Fruit fly (Drosophila melanogaster) whole organism, embryonic: ENCODE results near the gene CG7550.

Source experiments
- Asciz ChIP-seq: fragments of 200-800 bp; sonication (Bioruptor generic); optimal IDR thresholded peaks from 2 replicates; lab custom pipeline; 2017; ENCODE audit warnings: missing biosample characterization, mild to moderate bottlenecking, missing genetic modification characterization, missing genetic modification reagents
- Bteb2 ChIP-seq: fragments of 200-800 bp; sonication (Bioruptor generic); optimal IDR thresholded peaks from 2 replicates; lab custom pipeline; 2016; ENCODE audit warnings: missing biosample characterization, missing genetic modification characterization
- CG1233 ChIP-seq: fragments of 200-800 bp; sonication (Bioruptor generic); optimal IDR thresholded peaks from 4 replicates; lab custom pipeline; 2018; ENCODE audit warnings: missing biosample characterization, mild to moderate bottlenecking, missing genetic modification characterization
- CG13424 ChIP-seq: fragments of 200-800 bp; sonication (Bioruptor generic); optimal IDR thresholded peaks from 2 replicates; lab custom pipeline; 2019; ENCODE audit warnings: missing biosample characterization, mild to moderate bottlenecking, missing genetic modification characterization, moderate library complexity
- CG14050 ChIP-seq: fragments of 200-800 bp; sonication (Bioruptor generic); IDR thresholded peaks from 3 replicates; pipeline ENCODE4 v1.3.6; 2022; ENCODE audit warnings: missing biosample characterization, missing genetic modification characterization
- CG15269 ChIP-seq: fragments of 200-800 bp; sonication (Bioruptor generic); optimal IDR thresholded peaks from 2 replicates; lab custom pipeline; 2018; ENCODE audit warnings: missing biosample characterization, mild to moderate bottlenecking, missing genetic modification characterization, moderate library complexity
- CG15696 ChIP-seq: fragments of 200-800 bp; sonication (Bioruptor generic); optimal IDR thresholded peaks from 2 replicates; lab custom pipeline; 2019; ENCODE audit warnings: missing biosample characterization, mild to moderate bottlenecking, missing genetic modification characterization, moderate library complexity
- CG16815 ChIP-seq: fragments of 200-800 bp; sonication (Bioruptor generic); optimal IDR thresholded peaks from 3 replicates; lab custom pipeline; 2017; ENCODE audit warnings: missing biosample characterization, mild to moderate bottlenecking, missing genetic modification characterization
- CG17612 ChIP-seq: fragments of 200-800 bp; sonication (Bioruptor generic); IDR thresholded peaks from 2 replicates; pipeline ENCODE4 v1.3.6; 2022; ENCODE audit warnings: missing biosample characterization, missing genetic modification characterization
- CG1792 ChIP-seq: fragments of 200-800 bp; sonication (Bioruptor generic); optimal IDR thresholded peaks from 2 replicates; lab custom pipeline; 2016; ENCODE audit warnings: missing biosample characterization, missing genetic modification characterization
- CG18764 ChIP-seq: fragments of 200-800 bp; sonication (Bioruptor generic); optimal IDR thresholded peaks from 3 replicates; lab custom pipeline; 2016; ENCODE audit warnings: missing biosample characterization, missing genetic modification characterization
- CG2199 ChIP-seq: fragments of 200-800 bp; sonication (Bioruptor generic); IDR thresholded peaks from 3 replicates; pipeline ENCODE4 v1.3.6; 2022; ENCODE audit warnings: missing biosample characterization, missing genetic modification characterization
- CG30020 ChIP-seq: fragments of 200-800 bp; optimal IDR thresholded peaks from 2 replicates; lab custom pipeline; 2019; ENCODE audit warnings: missing biosample characterization, mild to moderate bottlenecking, missing genetic modification characterization, moderate library complexity
- CG31224 ChIP-seq: fragments of 200-800 bp; sonication (Bioruptor generic); IDR thresholded peaks from 2 replicates; pipeline ENCODE4 v1.3.6; 2022; ENCODE audit warnings: missing biosample characterization, missing genetic modification characterization
- CG3995 ChIP-seq: fragments of 200-800 bp; sonication (Bioruptor generic); optimal IDR thresholded peaks from 3 replicates; lab custom pipeline; 2016; ENCODE audit warnings: missing biosample characterization, missing genetic modification characterization
- CG42726 ChIP-seq: fragments of 200-800 bp; sonication (Bioruptor generic); IDR thresholded peaks from 2 replicates; pipeline ENCODE4 v1.3.6; 2022; ENCODE audit warnings: missing biosample characterization, missing genetic modification characterization; ENCODE audit not compliant: partially characterized antibody
- CG4404 ChIP-seq: fragments of 200-800 bp; sonication (Bioruptor generic); IDR thresholded peaks from 2 replicates; pipeline ENCODE4 v1.3.6; 2022; ENCODE audit warnings: missing biosample characterization, missing genetic modification characterization
- CG7963 ChIP-seq: fragments of 200-800 bp; sonication (Bioruptor generic); IDR thresholded peaks from 3 replicates; pipeline ENCODE4 v1.3.6; 2022; ENCODE audit warnings: missing biosample characterization, missing genetic modification characterization; ENCODE audit not compliant: partially characterized antibody
- CG7987 ChIP-seq: fragments of 200-800 bp; sonication (Bioruptor generic); optimal IDR thresholded peaks from 2 replicates; lab custom pipeline; 2018; ENCODE audit warnings: missing biosample characterization, mild to moderate bottlenecking, missing genetic modification characterization, moderate library complexity
- Dip2 ChIP-seq: fragments of 200-800 bp; sonication (Bioruptor generic); IDR thresholded peaks from 2 replicates; pipeline ENCODE4 v1.3.6; 2022; ENCODE audit warnings: missing biosample characterization, missing genetic modification characterization
- ERR ChIP-seq: fragments of 200-800 bp; sonication (Bioruptor generic); optimal IDR thresholded peaks from 2 replicates; lab custom pipeline; 2016; ENCODE audit warnings: missing biosample characterization, missing genetic modification characterization
- Eip74EF ChIP-seq, 2 experiments: fragments of 200-800 bp in 1 of 2; fragments of >200 bp in 1 of 2; sonication (Bioruptor generic) in 1 of 2; optimal IDR thresholded peaks; 2 replicates each; lab custom pipeline; 2017 to 2019; ENCODE audit warnings: missing biosample characterization in 2 of 2, missing genetic modification characterization in 2 of 2, mild to moderate bottlenecking in 1 of 2, moderate library complexity in 1 of 2
- HLHmδ ChIP-seq: fragments of 200-800 bp; sonication (Bioruptor generic); optimal IDR thresholded peaks from 2 replicates; lab custom pipeline; 2018; ENCODE audit warnings: missing biosample characterization, mild to moderate bottlenecking, missing genetic modification characterization, moderate library complexity
- HmgD ChIP-seq: fragments of 200-800 bp; sonication (Bioruptor generic); optimal IDR thresholded peaks from 3 replicates; lab custom pipeline; 2016; ENCODE audit warnings: missing biosample characterization, missing genetic modification characterization
- Hr39 ChIP-seq: fragments of >200 bp; optimal IDR thresholded peaks from 2 replicates; lab custom pipeline; 2017
- Jarid2 ChIP-seq: fragments of 200-800 bp; sonication (Bioruptor generic); optimal IDR thresholded peaks from 3 replicates; lab custom pipeline; 2017; ENCODE audit warnings: mild to moderate bottlenecking, missing biosample characterization, missing genetic modification reagents, missing genetic modification characterization
- Lpt ChIP-seq: fragments of >200 bp; optimal IDR thresholded peaks from 2 replicates; lab custom pipeline; 2018; ENCODE audit warnings: missing biosample characterization, missing genetic modification characterization
- Med ChIP-seq: fragments of 200-800 bp; sonication (Bioruptor generic); peaks from one replicate; lab custom pipeline; 2016; ENCODE audit warnings: missing biosample characterization, missing genetic modification characterization, mild to moderate bottlenecking, inconsistent platforms, moderate library complexity
- NC2α ChIP-seq: fragments of 200-800 bp; sonication (Bioruptor generic); optimal IDR thresholded peaks from 2 replicates; lab custom pipeline; 2016; ENCODE audit warnings: missing biosample characterization, missing genetic modification characterization
- Nf-YC ChIP-seq: fragments of 200-800 bp; optimal IDR thresholded peaks from 3 replicates; lab custom pipeline; 2019; ENCODE audit warnings: missing biosample characterization, mild to moderate bottlenecking, missing genetic modification characterization, moderate library complexity
- Oli ChIP-seq: fragments of 200-800 bp; sonication (Bioruptor generic); optimal IDR thresholded peaks from 2 replicates; lab custom pipeline; 2018; ENCODE audit warnings: missing biosample characterization, mild to moderate bottlenecking, missing genetic modification characterization, moderate library complexity
- Ptx1 ChIP-seq: fragments of 200-800 bp; sonication (Bioruptor generic); IDR thresholded peaks from 2 replicates; pipeline ENCODE4 v1.3.6; 2022; ENCODE audit warnings: missing biosample characterization, missing genetic modification characterization
- Scr ChIP-seq: fragments of 200-800 bp; sonication (Bioruptor generic); IDR thresholded peaks from 2 replicates; pipeline ENCODE4 v1.3.6; 2022; ENCODE audit warnings: missing biosample characterization, missing genetic modification characterization; ENCODE audit not compliant: partially characterized antibody
- Vsx1 ChIP-seq: fragments of 200-800 bp; sonication (Bioruptor generic); optimal IDR thresholded peaks from 2 replicates; lab custom pipeline; 2017; ENCODE audit warnings: missing biosample characterization, mild to moderate bottlenecking, missing genetic modification characterization, missing genetic modification reagents
- btn ChIP-seq: fragments of 200-800 bp; sonication (Bioruptor generic); optimal IDR thresholded peaks from 2 replicates; lab custom pipeline; 2016; ENCODE audit warnings: missing biosample characterization, missing genetic modification characterization
- crp ChIP-seq, 2 experiments: fragments of 200-800 bp; sonication (Bioruptor generic); optimal IDR thresholded peaks; 2 replicates in 1 of 2; 3 replicates in 1 of 2; lab custom pipeline; 2017; ENCODE audit warnings: missing biosample characterization in 2 of 2, missing genetic modification characterization in 2 of 2, mild to moderate bottlenecking in 1 of 2, moderate library complexity in 1 of 2
- dm ChIP-seq: fragments of 200-800 bp; sonication (Bioruptor generic); optimal IDR thresholded peaks from 3 replicates; lab custom pipeline; 2016; ENCODE audit warnings: missing biosample characterization, missing genetic modification characterization
- exex ChIP-seq: fragments of 200-800 bp; sonication (Bioruptor generic); optimal IDR thresholded peaks from 4 replicates; lab custom pipeline; 2018; ENCODE audit warnings: missing biosample characterization, mild to moderate bottlenecking, missing genetic modification characterization, moderate library complexity
- grau ChIP-seq: fragments of 200-800 bp; optimal IDR thresholded peaks from 3 replicates; lab custom pipeline; 2019; ENCODE audit warnings: missing biosample characterization, mild to moderate bottlenecking, missing genetic modification characterization, moderate library complexity
- hkb ChIP-seq, 2 experiments: fragments of 200-800 bp in 1 of 2; fragments of >200 bp in 1 of 2; sonication (Bioruptor generic) in 1 of 2; IDR thresholded peaks in 1 of 2; optimal IDR thresholded peaks in 1 of 2; 2 replicates each; pipeline versions ENCODE4 v1.3.6 to Lab custom; 2017 to 2022; ENCODE audit warnings: missing biosample characterization in 1 of 2, missing genetic modification characterization in 1 of 2
- lmd ChIP-seq: fragments of 200-800 bp; sonication (Bioruptor generic); IDR thresholded peaks from 2 replicates; pipeline ENCODE4 v1.3.6; 2022; ENCODE audit warnings: missing biosample characterization, missing genetic modification characterization
- pan ChIP-seq, 4 experiments: fragments of >200 bp in 3 of 4; fragments of 200-800 bp in 1 of 4; sonication (Bioruptor generic) in 1 of 4; optimal IDR thresholded peaks in 3 of 4; IDR thresholded peaks in 1 of 4; 2 replicates each; pipeline versions ENCODE4 v1.3.6 to Lab custom; 2017 to 2022; ENCODE audit warnings: missing biosample characterization in 2 of 4, missing genetic modification characterization in 2 of 4, mixed read lengths in 1 of 4
- phol ChIP-seq: fragments of 200-800 bp; sonication (Bioruptor generic); optimal IDR thresholded peaks from 3 replicates; lab custom pipeline; 2018; ENCODE audit warnings: missing biosample characterization, mild to moderate bottlenecking, missing genetic modification characterization, moderate library complexity
- pros ChIP-seq: fragments of 200-800 bp; sonication (Bioruptor generic); optimal IDR thresholded peaks from 3 replicates; lab custom pipeline; 2019; ENCODE audit warnings: missing biosample characterization, mild to moderate bottlenecking, missing genetic modification characterization, moderate library complexity
- stwl ChIP-seq: fragments of 200-800 bp; sonication (Bioruptor generic); optimal IDR thresholded peaks from 3 replicates; lab custom pipeline; 2018; ENCODE audit warnings: missing biosample characterization, mild to moderate bottlenecking, missing genetic modification characterization, moderate library complexity
- tin ChIP-seq: fragments of 200-800 bp; sonication (Bioruptor generic); optimal IDR thresholded peaks from 3 replicates; lab custom pipeline; 2016; ENCODE audit warnings: missing biosample characterization, missing genetic modification characterization
- toy ChIP-seq: fragments of 200-800 bp; sonication (Bioruptor generic); IDR thresholded peaks from 2 replicates; pipeline ENCODE4 v1.3.6; 2022; ENCODE audit warnings: missing biosample characterization, missing genetic modification characterization
- tx ChIP-seq: fragments of 200-800 bp; sonication (Bioruptor generic); optimal IDR thresholded peaks from 2 replicates; lab custom pipeline; 2016; ENCODE audit warnings: missing biosample characterization, missing genetic modification characterization

The CG7550 gene

dm6 chr3L:8115864-8116528 is 8.3 kb downstream of the CG7550 start, which contains the start of the genes Arp3 and msk (continued):
- peak; percentile 76 for TF ChIP-seq CG4404 (GFP tag; lab: Robert Waterston, UW)
- TF ChIP-seq toy (GFP tag; lab: Robert Waterston, UW), result no peak; the same call in 1 of the 2 replicates
- peak; percentile 89 for TF ChIP-seq hkb (optimal IDR thresholded peaks at IDR 0.05; lab: Kevin White, UChicago)
- peak; percentile 60; the same call in 1 of the 2 replicates for TF ChIP-seq hkb (GFP tag; IDR thresholded peaks at IDR 0.05; lab: Robert Waterston, UW)
- peak; percentile 75 for TF ChIP-seq stwl (tag; lab: Kevin White, UChicago)
- TF ChIP-seq Nf-YC (tag; lab: Kevin White, UChicago), result peak; percentile 81
- peak; percentile 55 for TF ChIP-seq exex (tag; lab: Kevin White, UChicago)
- no peak for TF ChIP-seq CG7963 (GFP tag; lab: Robert Waterston, UW)
- peak; percentile 71 for TF ChIP-seq lmd (GFP tag; lab: Robert Waterston, UW)
- TF ChIP-seq pan (optimal IDR thresholded peaks at IDR 0.05; lab: Kevin White, UChicago), result no peak
- TF ChIP-seq pan (GFP tag; optimal IDR thresholded peaks at IDR 0.05 in 1 of 2, IDR thresholded peaks at IDR 0.05 in 1 of 2), result peak in 1 of 2 experiments; percentile 54
- TF ChIP-seq tx, result peak; percentile 91
- TF ChIP-seq CG1233 (GFP tag; lab: Kevin White, UChicago), result peak; percentile 76
- peak; percentile 77 for TF ChIP-seq CG13424 (tag; lab: Kevin White, UChicago)
- peak; percentile 89 for TF ChIP-seq CG1792 (GFP tag; lab: Kevin White, UChicago)
- peak; percentile 88 for TF ChIP-seq phol (tag; lab: Kevin White, UChicago)
- TF ChIP-seq Eip74EF (GFP tag; optimal IDR thresholded peaks at IDR 0.05; lab: Kevin White, UChicago), result peak in 1 of 2 experiments; percentile 15
- peak; percentile 74 for TF ChIP-seq CG16815 (GFP tag; lab: Kevin White, UChicago)
- TF ChIP-seq CG17612 (GFP tag; lab: Robert Waterston, UW), result no peak
- TF ChIP-seq Med (GFP tag; lab: Kevin White, UChicago), result peak; percentile 99
- peak; percentile 89 for TF ChIP-seq tin
- no peak for TF ChIP-seq pros
- peak; percentile 85 for TF ChIP-seq ERR (GFP tag; lab: Kevin White, UChicago)
- TF ChIP-seq CG14050 (GFP tag; lab: Robert Waterston, UW), result no peak
- no peak for TF ChIP-seq Vsx1 (GFP tag; lab: Kevin White, UChicago)
- TF ChIP-seq Lpt (GFP tag; lab: Kevin White, UChicago), result no peak
- TF ChIP-seq dm (GFP tag; lab: Kevin White, UChicago), result peak; percentile 94
- TF ChIP-seq CG15269 (tag; lab: Kevin White, UChicago), result no peak
- TF ChIP-seq CG15696 (tag; lab: Kevin White, UChicago), result peak; percentile 68
- no peak for TF ChIP-seq CG42726 (GFP tag; lab: Robert Waterston, UW)
- no peak for TF ChIP-seq Oli (tag; lab: Kevin White, UChicago)
- no peak for TF ChIP-seq Dip2 (GFP tag; lab: Robert Waterston, UW)
- peak; percentile 99 for TF ChIP-seq CG3995 (GFP tag; lab: Kevin White, UChicago)
- TF ChIP-seq grau (tag; lab: Kevin White, UChicago), result peak; percentile 75
- peak in 1 of 2 experiments; percentile 74 for TF ChIP-seq crp (GFP tag; optimal IDR thresholded peaks at IDR 0.05; lab: Kevin White, UChicago)
- peak; percentile 49 for TF ChIP-seq Scr (GFP tag; lab: Robert Waterston, UW)
- no peak for TF ChIP-seq Asciz (GFP tag; lab: Kevin White, UChicago)
- TF ChIP-seq CG7987, result peak; percentile 60
- TF ChIP-seq HmgD (GFP tag; lab: Kevin White, UChicago), result peak; percentile 97
- 0 out of 3 replicates have a peak, but pooled peaks have one; percentile 55 for TF ChIP-seq CG2199 (GFP tag; lab: Robert Waterston, UW)
- TF ChIP-seq btn (GFP tag; lab: Kevin White, UChicago), result peak; percentile 59
- peak; percentile 58; the same call in 1 of the 2 replicates for TF ChIP-seq CG31224 (GFP tag; lab: Robert Waterston, UW)
- no peak for TF ChIP-seq HLHmδ
- peak; percentile 67 for TF ChIP-seq CG30020 (tag; lab: Kevin White, UChicago)
- peak; percentile 89 for TF ChIP-seq Bteb2
- TF ChIP-seq CG18764 (GFP tag; lab: Kevin White, UChicago), result peak; percentile 83
- no peak for TF ChIP-seq Hr39 (lab: Kevin White, UChicago)
- TF ChIP-seq Ptx1 (GFP tag; lab: Robert Waterston, UW), result peak; percentile 86
- peak; percentile 59 for TF ChIP-seq NC2α (GFP tag; lab: Kevin White, UChicago)
- no peak for TF ChIP-seq Jarid2 (GFP tag; lab: Kevin White, UChicago)
